Fruit fly (Drosophila melanogaster) ovary, adult (tissue): ENCODE results near the gene CG13465.
A peak's percentile ranks its signal among the peaks of the same experiment; 100 is the strongest.

Experiments
- CG17801 ChIP-seq: fragments of 200-800 bp; optimal IDR thresholded peaks from 2 replicates; lab custom pipeline; 2019; ENCODE audit warnings: missing biosample characterization, mild to moderate bottlenecking, missing genetic modification characterization, moderate library complexity; ENCODE audit not compliant: partially characterized antibody

Gene CG13465

dm6 chr3L:14944231-14944630, at the start of gene CG13465:
Gene CG13465 (minus strand): TSS chr3L:14944331.
- TF ChIP-seq CG17801 (GFP tag; lab: Kevin White, UChicago) = no peak

DNA sequence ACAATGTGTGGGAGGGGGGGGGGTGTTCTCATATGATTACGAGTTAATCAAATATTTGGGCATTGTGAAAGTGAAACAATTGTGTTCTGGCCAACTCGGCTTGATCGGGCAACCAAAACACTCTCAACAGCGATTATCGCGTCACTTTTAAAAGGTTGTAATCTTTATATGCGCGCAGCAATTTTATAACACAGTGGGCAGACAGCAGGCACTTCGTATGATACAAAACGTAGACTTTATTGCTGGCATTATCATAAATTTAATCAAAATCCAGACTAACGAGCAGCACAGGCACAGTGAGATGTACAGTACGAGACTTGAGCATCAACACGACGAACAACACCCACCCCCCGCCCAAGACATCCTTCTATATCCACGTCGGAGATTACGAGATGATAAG, 48.7 kb upstream of the CG13465 start:
- TF ChIP-seq CG17801 (GFP tag; lab: Kevin White, UChicago) = peak; percentile 14

DNA sequence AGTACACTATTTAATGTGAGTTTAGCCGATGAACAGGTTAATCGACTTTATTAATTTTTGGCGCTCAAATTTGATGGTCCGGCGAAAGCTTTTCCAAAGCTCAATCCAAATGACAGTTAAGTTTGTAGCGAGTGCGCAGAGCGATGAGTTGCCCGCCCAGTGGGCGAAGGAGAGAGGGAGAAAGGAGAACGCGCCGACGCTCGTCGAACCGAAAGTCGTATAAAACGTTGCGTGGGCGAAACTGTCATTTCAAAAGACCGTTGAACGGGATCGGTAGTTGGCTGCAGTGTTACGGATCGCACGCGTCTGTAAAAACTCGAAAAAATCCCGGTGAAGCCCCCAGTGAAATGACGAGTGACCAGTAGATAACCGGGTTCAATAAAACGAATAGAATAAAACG, 47.9 kb upstream of the CG13465 start, which contains the start of gene Zip71B:
Gene Zip71B, plus strand, starts transcription at position 265 of the 400 bp plus-strand sequence.
- TF ChIP-seq CG17801 (GFP tag; lab: Kevin White, UChicago) = no peak

- TF ChIP-seq CG17801 (GFP tag; lab: Kevin White, UChicago) = no peak
Observed at dm6 chr3L:14989879-14990278, 45.7 kb upstream of the CG13465 start.

DNA sequence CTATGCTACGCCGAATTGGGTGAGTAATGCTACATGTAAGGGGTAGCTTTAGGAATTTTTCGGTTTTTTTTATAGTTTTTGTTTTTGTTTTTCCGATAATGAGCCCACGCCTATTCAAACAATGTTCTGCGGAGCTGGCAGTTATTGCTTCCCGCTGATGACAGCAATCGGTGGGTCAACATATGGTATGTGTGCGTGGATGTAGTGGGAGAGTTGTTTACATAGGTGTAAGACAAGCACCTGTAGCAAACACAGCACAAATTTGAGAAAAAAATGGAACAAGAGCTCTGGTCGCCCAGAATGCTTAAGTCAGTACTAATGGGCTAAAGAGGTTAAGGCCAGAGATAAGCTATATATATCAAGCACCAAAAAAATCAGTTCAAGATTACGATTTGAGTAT, 44.1 kb upstream of the CG13465 start:
- TF ChIP-seq CG17801 (GFP tag; lab: Kevin White, UChicago) = no peak

DNA sequence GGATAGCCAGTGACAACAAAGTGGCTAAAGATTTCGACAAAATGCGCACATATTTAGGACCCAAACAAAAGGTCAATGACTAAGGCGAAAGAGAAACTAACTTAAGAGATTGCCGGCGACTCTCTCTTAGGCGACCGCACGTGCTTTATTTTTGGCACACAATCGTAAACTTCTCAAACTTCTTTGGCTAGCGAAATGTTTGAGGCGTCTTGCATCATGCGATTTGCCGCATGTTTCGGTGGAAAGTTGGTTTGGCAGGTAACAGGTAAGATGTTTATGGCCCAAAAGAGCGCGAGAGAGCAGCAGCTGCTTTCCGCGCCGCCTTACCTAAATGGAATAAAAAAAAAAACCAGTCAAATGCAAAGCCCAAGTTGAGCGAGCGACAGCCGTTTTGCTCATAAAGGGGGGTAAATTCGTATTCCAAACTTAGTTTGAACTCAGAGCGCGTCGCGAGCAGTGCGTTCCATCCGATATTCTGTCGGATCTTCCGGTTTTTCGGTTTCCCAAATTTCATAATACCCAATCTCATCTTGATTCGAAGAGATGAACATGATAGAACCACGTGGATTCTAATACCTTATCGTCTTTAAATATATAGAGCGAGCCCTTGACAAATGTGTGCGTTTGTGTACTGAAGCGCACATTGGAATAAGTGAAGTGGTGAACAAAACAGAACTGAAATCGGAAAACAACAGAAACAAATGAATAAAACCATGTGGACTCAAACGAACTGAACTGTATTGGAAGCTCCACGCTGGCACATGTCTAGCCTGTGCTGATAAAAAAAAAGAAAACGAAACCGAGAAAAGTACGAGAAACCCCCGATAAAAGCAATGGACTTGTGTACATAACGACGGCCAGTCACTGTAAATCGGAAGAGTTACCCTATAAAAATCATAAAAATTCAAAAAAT, 43.1 kb upstream of the CG13465 start:
- no peak for TF ChIP-seq CG17801 (GFP tag; lab: Kevin White, UChicago)

DNA sequence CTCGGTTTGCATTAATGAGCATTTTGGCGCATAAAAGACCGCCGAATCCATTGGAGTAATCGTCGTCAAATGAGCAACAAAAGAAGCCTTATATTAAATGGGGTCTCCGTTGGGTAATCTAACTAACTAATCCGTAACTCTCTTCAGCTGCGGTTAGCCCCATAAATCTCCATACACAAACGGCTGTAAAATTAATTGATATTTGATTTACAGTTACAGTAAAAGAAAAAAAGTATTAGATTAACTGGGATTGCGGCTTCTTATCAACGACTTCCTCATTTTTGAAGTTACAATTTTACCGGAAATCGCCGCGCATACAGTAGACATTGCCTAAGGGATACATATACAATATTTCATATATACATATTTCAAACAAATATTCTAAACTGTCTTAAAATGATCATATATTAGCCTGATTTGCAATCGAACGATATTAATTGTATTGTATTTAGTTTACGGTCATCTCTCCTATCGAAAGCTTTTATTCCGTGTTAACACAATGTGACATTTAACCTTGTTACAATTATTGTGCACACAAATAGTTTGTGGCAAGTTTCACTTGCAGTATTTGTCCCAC, 42.3 kb upstream of the CG13465 start:
- TF ChIP-seq CG17801 (GFP tag; lab: Kevin White, UChicago) = no peak

DNA sequence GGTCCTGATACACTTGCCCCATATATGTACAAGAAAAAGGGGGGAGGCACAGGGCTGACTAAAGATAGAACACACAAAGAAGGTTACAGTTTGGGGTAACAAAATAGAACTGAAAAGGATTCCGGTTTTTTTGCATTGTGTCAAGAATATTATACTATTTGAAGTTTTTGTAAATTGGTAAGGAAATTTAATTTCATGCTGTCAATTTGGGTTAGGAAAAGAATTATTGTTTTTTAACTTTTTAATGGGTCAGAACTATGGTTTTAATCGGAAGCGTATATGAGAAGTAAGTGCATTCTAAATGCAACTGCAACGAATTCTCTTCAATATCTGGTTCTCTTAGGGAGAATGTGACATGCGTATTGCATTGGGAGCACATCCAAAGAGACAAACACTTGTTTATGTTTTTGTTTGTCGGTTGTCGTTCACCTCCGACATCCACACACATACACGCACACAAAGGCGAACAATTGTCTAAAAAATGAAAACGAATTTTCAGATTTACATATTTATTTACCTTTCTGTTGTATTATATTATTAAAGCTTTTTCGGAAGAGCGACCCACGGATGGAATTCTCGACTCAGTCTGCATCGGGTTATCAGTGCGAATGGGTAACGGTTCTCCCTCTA, 40.5 kb upstream of the CG13465 start, which contains the start of gene mnd:
Gene mnd, plus strand, starts transcription at position 580 of the 630 bp plus-strand sequence.
- no peak for TF ChIP-seq CG17801 (GFP tag; lab: Kevin White, UChicago)

dm6 chr3L:14982675-14983084, 38.5 kb upstream of the CG13465 start, which contains the start of gene CG5114:
Gene CG5114 (plus strand): TSS chr3L:14982835.
- TF ChIP-seq CG17801 (GFP tag; lab: Kevin White, UChicago) = peak; percentile 29

- no peak for TF ChIP-seq CG17801 (GFP tag; lab: Kevin White, UChicago)
Observed at dm6 chr3L:14980038-14980437, 35.9 kb upstream of the CG13465 start.

DNA sequence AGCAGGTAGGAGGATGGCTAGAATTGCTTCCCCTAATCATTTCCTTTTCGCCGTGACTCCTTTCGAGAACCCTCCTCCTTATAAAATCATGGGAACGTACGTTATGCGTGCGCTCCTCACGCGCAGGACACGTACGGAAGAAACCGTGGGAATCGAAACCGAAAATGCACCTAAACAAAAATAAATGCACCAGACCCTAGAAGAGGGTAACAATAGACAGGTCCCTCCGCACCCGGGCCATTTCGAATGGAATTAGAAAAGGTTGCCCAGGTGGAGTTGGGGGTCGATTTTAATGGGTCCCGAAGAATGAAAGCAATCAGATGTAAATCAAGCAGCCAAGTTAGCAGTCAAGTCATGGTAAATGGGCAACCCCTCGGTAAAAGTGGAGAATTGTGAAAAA, 35.2 kb upstream of the CG13465 start, which contains the start of gene CG3349:
Gene CG3349, plus strand, starts transcription at position 289 of the 400 bp plus-strand sequence.
- no peak for TF ChIP-seq CG17801 (GFP tag; lab: Kevin White, UChicago)

dm6 chr3L:14978496-14978894, 34.4 kb upstream of the CG13465 start:
- TF ChIP-seq CG17801 (GFP tag; lab: Kevin White, UChicago) = no peak

- no peak for TF ChIP-seq CG17801 (GFP tag; lab: Kevin White, UChicago)
Observed at dm6 chr3L:14977536-14978495, 33.7 kb upstream of the CG13465 start.

DNA sequence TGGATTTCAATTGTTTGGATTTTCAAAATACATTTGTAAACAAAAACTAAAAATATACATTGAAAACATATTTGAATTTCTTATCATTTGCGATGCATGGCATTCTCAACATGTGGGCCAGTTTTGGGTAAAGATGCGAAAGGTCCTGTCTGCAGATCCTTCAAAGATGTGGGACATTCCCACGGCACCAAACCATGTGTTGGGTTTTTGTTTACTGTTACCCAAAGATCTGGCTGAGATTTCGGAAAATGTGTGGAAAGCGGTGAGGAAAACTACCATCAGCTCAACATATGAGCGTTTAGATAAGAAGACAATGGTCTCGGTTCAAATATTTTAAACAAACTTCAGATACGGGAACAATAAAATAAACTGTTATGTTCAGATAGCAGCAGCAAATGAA, 31.9 kb upstream of the CG13465 start:
- TF ChIP-seq CG17801 (GFP tag; lab: Kevin White, UChicago) = no peak
